Worm (Caenorhabditis elegans) whole organism, young adult: ENCODE data around the gene spp-6.
A peak's percentile ranks its signal among the peaks of the same experiment; 100 is the strongest.

ENCODE experiments used
- B0019.2 ChIP-seq: fragments of 200-800 bp; sonication (Bioruptor generic); conservative IDR thresholded peaks from 2 replicates; pipeline ENCODE4 v1.3.6; 2022; ENCODE audit warnings: missing genetic modification reagents, missing genetic modification characterization, missing compliant biosample characterization
- B0261.1 ChIP-seq: sonication (generic microtip); optimal IDR thresholded peaks from 2 replicates; lab custom pipeline; 2016; ENCODE audit warnings: mild to moderate bottlenecking, missing genetic modification characterization, moderate library complexity, missing compliant biosample characterization
- B0336.3 ChIP-seq: fragments of 200-800 bp; sonication (Bioruptor generic); IDR thresholded peaks from 2 replicates; pipeline ENCODE4 v1.3.6; 2022; ENCODE audit warnings: missing genetic modification characterization, missing compliant biosample characterization
- C06A6.2 ChIP-seq: fragments of 200-800 bp; sonication (Bioruptor generic); conservative IDR thresholded peaks from 2 replicates; pipeline ENCODE4 v1.3.6; 2022; ENCODE audit warnings: missing genetic modification characterization, missing compliant biosample characterization
- D2030.7 ChIP-seq: fragments of 200-800 bp; sonication (Bioruptor generic); IDR thresholded peaks from 2 replicates; pipeline ENCODE4 v1.3.6; 2022; ENCODE audit warnings: missing genetic modification reagents, missing genetic modification characterization, missing compliant biosample characterization
- F39B2.1 ChIP-seq: fragments of 200-800 bp; sonication (Bioruptor generic); IDR thresholded peaks from 2 replicates; pipeline ENCODE4 v1.3.6; 2022; ENCODE audit warnings: missing genetic modification reagents, missing genetic modification characterization, missing compliant biosample characterization
- F52B5.7 ChIP-seq: sonication (generic microtip); optimal IDR thresholded peaks from 2 replicates; lab custom pipeline; 2016; ENCODE audit warnings: mild to moderate bottlenecking, missing genetic modification characterization, missing compliant biosample characterization
- F55B11.4 ChIP-seq: sonication (generic microtip); optimal IDR thresholded peaks from 2 replicates; lab custom pipeline; 2016; ENCODE audit warnings: missing compliant biosample characterization, missing genetic modification characterization, borderline replicate concordance; ENCODE audit not compliant: insufficient read depth
- K11D2.4 ChIP-seq: fragments of 200-800 bp; sonication (Bioruptor generic); IDR thresholded peaks from 2 replicates; pipeline ENCODE4 v1.3.6; 2022; ENCODE audit warnings: missing genetic modification reagents, missing genetic modification characterization, missing compliant biosample characterization
- K12H6.12 ChIP-seq: fragments of 200-800 bp; sonication (Bioruptor generic); optimal IDR thresholded peaks from 2 replicates; lab custom pipeline; 2018; ENCODE audit warnings: mild to moderate bottlenecking, missing genetic modification characterization, missing compliant biosample characterization
- T07F8.4 ChIP-seq: sonication (generic microtip); optimal IDR thresholded peaks from 2 replicates; lab custom pipeline; 2016; ENCODE audit warnings: mild to moderate bottlenecking, missing genetic modification characterization, moderate library complexity, missing compliant biosample characterization
- T26A5.8 ChIP-seq: sonication (generic microtip); optimal IDR thresholded peaks from 2 replicates; lab custom pipeline; 2016; ENCODE audit warnings: missing genetic modification characterization, missing compliant biosample characterization
- Y53G8AR.9 ChIP-seq: fragments of 200-800 bp; sonication (Bioruptor generic); conservative IDR thresholded peaks from 2 replicates; pipeline ENCODE4 v1.3.6; 2022; ENCODE audit warnings: missing genetic modification reagents, missing genetic modification characterization, missing compliant biosample characterization
- Y67H2A.10 ChIP-seq: fragments of 200-800 bp; sonication (Bioruptor generic); conservative IDR thresholded peaks from 2 replicates; pipeline ENCODE4 v1.3.6; 2022; ENCODE audit warnings: missing genetic modification reagents, missing genetic modification characterization, missing compliant biosample characterization
- aptf-2 ChIP-seq: fragments of 200-800 bp; sonication (Bioruptor generic); conservative IDR thresholded peaks from 2 replicates; pipeline ENCODE4 v1.3.6; 2022; ENCODE audit warnings: missing genetic modification reagents, missing genetic modification characterization, missing compliant biosample characterization
- atf-7 ChIP-seq: sonication (generic microtip); optimal IDR thresholded peaks from 2 replicates; lab custom pipeline; 2017; ENCODE audit warnings: mild to moderate bottlenecking, missing genetic modification characterization, missing compliant biosample characterization
- bed-1 ChIP-seq: fragments of 200-800 bp; sonication (Bioruptor generic); IDR thresholded peaks from 2 replicates; pipeline ENCODE4 v1.3.6; 2022; ENCODE audit warnings: missing genetic modification reagents, missing genetic modification characterization, missing compliant biosample characterization
- ccch-3 ChIP-seq: fragments of 200-800 bp; sonication (Bioruptor generic); optimal IDR thresholded peaks from 2 replicates; lab custom pipeline; 2018; ENCODE audit warnings: mild to moderate bottlenecking, missing genetic modification characterization, missing compliant biosample characterization
- cebp-1 ChIP-seq, 2 experiments: fragments of 200-800 bp in 1 of 2; sonication (Bioruptor generic) in 1 of 2; sonication (generic microtip) in 1 of 2; IDR thresholded peaks in 1 of 2; optimal IDR thresholded peaks in 1 of 2; 2 replicates each; pipeline versions ENCODE4 v1.3.6 to Lab custom; 2017 to 2022; ENCODE audit warnings: missing compliant biosample characterization in 2 of 2, missing genetic modification characterization in 2 of 2, mild to moderate bottlenecking in 1 of 2, missing genetic modification reagents in 1 of 2, moderate library complexity in 1 of 2
- cebp-2 ChIP-seq: fragments of 200-800 bp; sonication (Bioruptor generic); IDR thresholded peaks from 2 replicates; pipeline ENCODE4 v1.3.6; 2022; ENCODE audit warnings: missing genetic modification characterization, missing compliant biosample characterization
- ceh-40 ChIP-seq: fragments of 200-800 bp; sonication (Bioruptor generic); IDR thresholded peaks from 2 replicates; pipeline ENCODE4 v1.3.6; 2022; ENCODE audit warnings: missing genetic modification characterization, missing compliant biosample characterization
- ceh-79 ChIP-seq: sonication (generic microtip); optimal IDR thresholded peaks from 2 replicates; lab custom pipeline; 2017; ENCODE audit warnings: mild to moderate bottlenecking, missing genetic modification characterization, missing compliant biosample characterization
- ceh-91 ChIP-seq: fragments of 200-800 bp; sonication (Bioruptor generic); IDR thresholded peaks from 2 replicates; pipeline ENCODE4 v1.3.6; 2022; ENCODE audit warnings: missing genetic modification reagents, missing genetic modification characterization, missing compliant biosample characterization
- chd-7 ChIP-seq: sonication (generic microtip); optimal IDR thresholded peaks from 2 replicates; lab custom pipeline; 2016; ENCODE audit warnings: mild to moderate bottlenecking, missing genetic modification characterization, moderate library complexity, missing compliant biosample characterization
- efl-1 ChIP-seq: fragments of 150-350 bp; optimal IDR thresholded peaks from 2 replicates; lab custom pipeline; 2014; ENCODE audit warnings: missing biosample characterization, missing genetic modification reagents, missing genetic modification characterization
- ets-4 ChIP-seq: fragments of 200-800 bp; sonication (Bioruptor generic); optimal IDR thresholded peaks from 2 replicates; lab custom pipeline; 2018; ENCODE audit warnings: mild to moderate bottlenecking, missing genetic modification characterization, missing compliant biosample characterization
- fkh-3 ChIP-seq: sonication (generic microtip); optimal IDR thresholded peaks from 2 replicates; lab custom pipeline; 2016; ENCODE audit warnings: mild to moderate bottlenecking, missing genetic modification characterization, missing compliant biosample characterization
- lag-1 ChIP-seq: fragments of 200-800 bp; sonication (Bioruptor generic); IDR thresholded peaks from 2 replicates; pipeline ENCODE4 v1.3.6; 2022; ENCODE audit warnings: missing genetic modification reagents, missing genetic modification characterization, missing compliant biosample characterization
- lin-40 ChIP-seq: sonication (generic microtip); optimal IDR thresholded peaks from 2 replicates; lab custom pipeline; 2016; ENCODE audit warnings: missing genetic modification characterization, mild to moderate bottlenecking, missing compliant biosample characterization, missing genotype, missing genetic modification reagents
- madf-6 ChIP-seq: fragments of 200-800 bp; sonication (Bioruptor generic); IDR thresholded peaks from 2 replicates; pipeline ENCODE4 v1.3.6; 2022; ENCODE audit warnings: missing genetic modification reagents, missing genetic modification characterization, missing compliant biosample characterization
- mel-28 ChIP-seq: sonication (generic microtip); optimal IDR thresholded peaks from 2 replicates; lab custom pipeline; 2016; ENCODE audit warnings: borderline replicate concordance, mild to moderate bottlenecking, missing genetic modification characterization, missing compliant biosample characterization
- mes-4 ChIP-seq: sonication (generic microtip); optimal IDR thresholded peaks from 2 replicates; lab custom pipeline; 2016; ENCODE audit warnings: missing genotype, missing genetic modification characterization, missing compliant biosample characterization
- nfyb-1 ChIP-seq: fragments of 200-800 bp; sonication (Bioruptor generic); IDR thresholded peaks from 2 replicates; pipeline ENCODE4 v1.3.6; 2022; ENCODE audit warnings: missing genetic modification reagents, missing genetic modification characterization, missing compliant biosample characterization
- nhr-179 ChIP-seq: sonication (generic microtip); optimal IDR thresholded peaks from 2 replicates; lab custom pipeline; 2016; ENCODE audit warnings: mild to moderate bottlenecking, missing genetic modification characterization, missing compliant biosample characterization
- nhr-27 ChIP-seq: fragments of 200-800 bp; sonication (Bioruptor generic); optimal IDR thresholded peaks from 2 replicates; lab custom pipeline; 2018; ENCODE audit warnings: mild to moderate bottlenecking, missing genetic modification characterization, moderate library complexity, missing compliant biosample characterization
- nhr-80 ChIP-seq: sonication (generic microtip); optimal IDR thresholded peaks from 2 replicates; lab custom pipeline; 2016; ENCODE audit warnings: missing genetic modification characterization, missing compliant biosample characterization
- nhr-90 ChIP-seq: sonication (generic microtip); optimal IDR thresholded peaks from 2 replicates; lab custom pipeline; 2016; ENCODE audit warnings: missing genotype, mild to moderate bottlenecking, missing genetic modification characterization, missing compliant biosample characterization
- pha-4 ChIP-seq: fragments of 150-350 bp; sonication (generic microtip); optimal IDR thresholded peaks from 2 replicates; lab custom pipeline; 2014; ENCODE audit warnings: missing biosample characterization, missing genetic modification reagents, missing genetic modification characterization
- repo-1 ChIP-seq: sonication (generic microtip); optimal IDR thresholded peaks from 2 replicates; lab custom pipeline; 2017; ENCODE audit warnings: mild to moderate bottlenecking, missing genetic modification characterization, missing compliant biosample characterization
- tbp1 ChIP-seq: fragments of 200-800 bp; sonication (Bioruptor generic); optimal IDR thresholded peaks from 2 replicates; lab custom pipeline; 2018; ENCODE audit warnings: mild to moderate bottlenecking, missing genetic modification characterization, missing compliant biosample characterization
- ztf-6 ChIP-seq: fragments of 200-800 bp; sonication (Bioruptor generic); IDR thresholded peaks from 2 replicates; pipeline ENCODE4 v1.3.6; 2022; ENCODE audit warnings: missing genetic modification reagents, missing genetic modification characterization, missing compliant biosample characterization

spp-6 gene

ce11 chrX:7311870-7312269 lies 5.3 kb upstream of the spp-6 start:
- TF ChIP-seq aptf-2 (peak; percentile 91), mel-28 (no peak)

- no peak for TF ChIP-seq Y53G8AR.9 (GFP tag; lab: Robert Waterston, UW)
- TF ChIP-seq Y67H2A.10 (GFP tag; lab: Robert Waterston, UW): no peak
- no peak for TF ChIP-seq bed-1 (GFP tag; lab: Robert Waterston, UW)
- TF ChIP-seq pha-4: no peak
- no peak for TF ChIP-seq chd-7 (tag; lab: Kevin White, UChicago)
- TF ChIP-seq nhr-27 (tag; lab: Kevin White, UChicago): no peak
- TF ChIP-seq lin-40: no peak
- TF ChIP-seq F55B11.4 (tag; lab: Kevin White, UChicago): no peak
- no peak for TF ChIP-seq mes-4 (tag; lab: Kevin White, UChicago)
- TF ChIP-seq cebp-2: no peak
- TF ChIP-seq nhr-90: no peak
- TF ChIP-seq ztf-6 (GFP tag; lab: Robert Waterston, UW): no peak
- no peak for TF ChIP-seq K12H6.12 (tag; lab: Kevin White, UChicago)
- TF ChIP-seq efl-1 (GFP tag; lab: Kevin White, UChicago): no peak
- no peak for TF ChIP-seq D2030.7 (GFP tag; lab: Robert Waterston, UW)
- TF ChIP-seq F39B2.1 (GFP tag; lab: Robert Waterston, UW): no peak
Observed at ce11 chrX:7313236-7313635, 3.9 kb upstream of the spp-6 start.

- no peak for TF ChIP-seq ceh-40 (GFP tag; lab: Robert Waterston, UW)
- peak; percentile 21 for TF ChIP-seq nhr-80 (tag; lab: Kevin White, UChicago)
- TF ChIP-seq B0336.3 (GFP tag; lab: Robert Waterston, UW): 0 out of 2 replicates have a peak, but pooled peaks have one; percentile 15
- TF ChIP-seq T07F8.4 (tag; lab: Kevin White, UChicago): no peak
- TF ChIP-seq ceh-79: no peak
- TF ChIP-seq T26A5.8: no peak
- TF ChIP-seq lag-1 (GFP tag; lab: Robert Waterston, UW): no peak
- TF ChIP-seq mes-4 (tag; lab: Kevin White, UChicago): no peak
- no peak for TF ChIP-seq B0019.2 (GFP tag; lab: Robert Waterston, UW)
- no peak for TF ChIP-seq C06A6.2 (GFP tag; lab: Robert Waterston, UW)
- TF ChIP-seq tbp1: peak; percentile 3
- TF ChIP-seq K11D2.4 (GFP tag; lab: Robert Waterston, UW): no peak
- no peak for TF ChIP-seq fkh-3 (tag; lab: Kevin White, UChicago)
- no peak for TF ChIP-seq ccch-3
- TF ChIP-seq repo-1 (tag; lab: Kevin White, UChicago): peak; percentile 27
- no peak for TF ChIP-seq ceh-91 (GFP tag; lab: Robert Waterston, UW)
- TF ChIP-seq F52B5.7 (tag; lab: Kevin White, UChicago): no peak
- TF ChIP-seq atf-7 (tag; lab: Kevin White, UChicago): no peak
Observed at ce11 chrX:7314564-7314963, 2.6 kb upstream of the spp-6 start.

- TF ChIP-seq atf-7 (tag; lab: Kevin White, UChicago) (peak; percentile 20), ets-4 (GFP tag; lab: Kevin White, UChicago) (peak; percentile 65), nhr-179 (tag; lab: Kevin White, UChicago) (no peak), cebp-1 (GFP tag; IDR thresholded peaks at IDR 0.05; lab: Robert Waterston, UW) (no peak), cebp-1 (tag; optimal IDR thresholded peaks at IDR 0.05; lab: Kevin White, UChicago) (peak; percentile 40), nfyb-1 (0 out of 2 replicates have a peak, but pooled peaks have one; percentile 56), B0261.1 (tag; lab: Kevin White, UChicago) (no peak), nhr-80 (tag; lab: Kevin White, UChicago) (peak; percentile 82), madf-6 (0 out of 2 replicates have a peak, but pooled peaks have one; percentile 5)
- TF ChIP-seq, all 124 proteins: peak for 6
Observed at ce11 chrX:7315329-7315728, 1.8 kb upstream of the spp-6 start, which contains the start of gene spp-3. spp-3 (minus strand) TSS chrX:7315353.
